Worm (Caenorhabditis elegans): Measurements from ENCODE around the gene D2024.4.

- TF ChIP-seq fos-1 (tag; optimal IDR thresholded peaks at IDR 0.05) (no peak), nhr-12 (tag; optimal IDR thresholded peaks at IDR 0.05) (no peak), zag-1 (tag; optimal IDR thresholded peaks at IDR 0.05) (no peak), nhr-76 (tag; optimal IDR thresholded peaks at IDR 0.05) (no peak)
These were observed 11.3 kb downstream of the D2024.4 start, which contains the start of gene gstk-2 for ce11 chrIV:7242220-7242789.
